Fruit fly (Drosophila melanogaster) Kc167 (cell line): Measurements from ENCODE around the gene CG4367.

Experiments used
- Myc ChIP-seq: fragments of >200 bp; optimal IDR thresholded peaks from 2 replicates; lab custom pipeline; 2017; ENCODE audit warnings: missing external identifiers
- Sin3A ChIP-seq: fragments of >200 bp; optimal IDR thresholded peaks from 2 replicates; lab custom pipeline; 2018; ENCODE audit warnings: missing external identifiers
- h ChIP-seq: fragments of >200 bp; optimal IDR thresholded peaks from 3 replicates; lab custom pipeline; 2018; ENCODE audit warnings: missing external identifiers
- psq ChIP-seq: fragments of >200 bp; optimal IDR thresholded peaks from 2 replicates; lab custom pipeline; 2017; ENCODE audit warnings: missing external identifiers
- ttk ChIP-seq: sonication (Bioruptor generic); optimal IDR thresholded peaks from 2 replicates; lab custom pipeline; 2017; ENCODE audit warnings: missing external identifiers

DNA sequence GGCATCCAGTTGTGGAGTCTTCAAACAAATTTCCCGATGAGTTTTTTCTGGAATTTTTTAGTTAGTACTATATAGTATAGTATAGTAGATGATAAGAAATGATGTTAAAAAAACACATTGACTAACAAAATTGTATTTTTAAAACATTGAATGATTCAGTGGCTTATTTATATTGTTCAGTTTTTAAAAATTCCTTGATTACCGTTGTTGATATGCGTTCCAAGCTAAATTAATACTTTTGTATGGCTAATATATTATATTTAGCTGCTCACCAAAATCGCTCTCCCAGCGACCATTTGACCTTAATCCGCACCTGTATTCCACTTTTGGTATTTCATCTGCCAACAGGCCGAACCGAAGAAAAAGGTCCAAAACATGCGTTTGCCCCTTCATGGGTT, 46.8 kb downstream of the CG4367 start:
- TF ChIP-seq psq (lab: Kevin White, UChicago) (no peak), ttk (no peak), h (lab: Kevin White, UChicago) (no peak), Myc (lab: Kevin White, UChicago) (no peak), Sin3A (lab: Kevin White, UChicago) (no peak)
